Worm (Caenorhabditis elegans) whole organism, dauer: ENCODE data around the gene B0244.9.

Experiments
- unc-62 ChIP-seq: sonication (generic microtip); optimal IDR thresholded peaks from 2 replicates; lab custom pipeline; 2017; ENCODE audit warnings: missing biosample characterization, missing genetic modification reagents, missing genetic modification characterization

Gene B0244.9

DNA sequence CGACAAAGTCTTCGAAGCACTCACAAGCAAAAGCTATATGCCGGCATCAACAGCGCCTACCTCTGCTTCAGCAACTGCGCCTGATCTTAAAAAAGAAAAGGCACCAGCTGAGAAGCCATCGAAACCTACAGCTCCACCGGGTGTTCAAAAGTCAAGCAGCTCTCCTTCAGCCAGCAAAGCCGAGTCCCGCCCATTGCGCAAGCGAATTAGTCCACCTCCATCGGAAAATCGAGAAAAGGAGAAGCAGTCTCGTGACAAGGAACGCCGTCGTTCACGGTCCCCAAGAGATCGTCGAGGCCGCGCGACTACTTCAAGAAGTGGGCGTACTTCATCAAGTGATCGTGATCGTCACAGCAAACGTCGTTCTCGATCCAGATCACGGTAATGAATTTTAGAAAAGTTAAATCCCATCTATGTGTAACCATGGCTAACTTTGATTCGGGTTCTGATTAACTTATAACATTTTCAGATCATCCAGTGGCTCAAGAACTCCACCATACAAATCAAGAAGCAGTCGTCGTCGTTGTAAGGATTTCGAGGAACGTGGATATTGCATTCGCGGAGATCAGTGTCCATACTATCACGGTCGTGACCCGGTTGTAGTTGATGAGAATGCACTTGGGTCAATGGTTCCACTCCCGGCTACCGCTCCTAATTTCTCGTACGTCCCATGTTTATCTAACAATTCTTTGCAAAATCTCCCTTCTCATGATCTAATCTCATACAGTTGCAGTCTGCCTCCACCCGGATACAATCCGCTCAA lies 18.8 kb downstream of the B0244.9 start:
- no peak for TF ChIP-seq unc-62

DNA sequence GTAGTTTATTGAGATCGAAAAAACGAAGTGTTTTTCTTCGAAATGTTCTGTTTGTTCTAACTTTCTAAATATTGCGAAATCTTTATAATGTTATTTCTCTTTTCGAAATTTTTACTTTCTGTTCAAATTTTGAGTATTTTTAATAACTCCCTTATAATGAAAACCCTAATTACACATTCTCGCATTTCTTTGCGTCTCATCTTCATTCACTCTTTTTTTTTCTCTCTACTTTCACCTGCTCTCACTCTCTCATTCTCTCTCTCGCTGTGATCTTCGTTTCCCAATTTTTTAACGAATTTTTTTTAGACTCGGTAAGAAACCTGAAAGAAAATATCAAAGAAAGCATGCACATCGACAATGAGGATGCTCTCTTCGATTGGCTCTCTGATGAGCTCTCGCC lies 19.6 kb downstream of the B0244.9 start, which contains the start of gene rbm-26:
Gene rbm-26, plus strand, starts transcription at position 301 of the 400 bp plus-strand sequence.
- TF ChIP-seq unc-62: no peak

DNA sequence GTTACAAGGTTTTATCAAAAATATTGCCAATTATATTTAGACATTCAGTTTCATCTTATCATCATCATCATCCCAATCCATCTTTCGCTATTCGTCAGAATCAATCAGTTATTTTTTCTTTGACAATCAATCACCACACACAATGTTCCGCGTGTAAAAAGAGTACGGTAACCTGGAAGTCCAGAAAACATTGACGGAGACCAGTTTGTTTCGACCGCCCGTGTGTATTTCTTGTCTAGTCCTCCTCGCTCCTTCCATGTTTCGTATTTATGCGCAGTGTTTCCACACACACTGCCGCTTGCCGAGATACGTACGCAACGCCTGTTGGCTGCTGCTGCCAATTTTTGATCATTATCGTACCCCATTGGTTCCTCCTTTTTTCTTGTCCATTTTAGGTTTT lies 20.2 kb downstream of the B0244.9 start:
- TF ChIP-seq unc-62: no peak

DNA sequence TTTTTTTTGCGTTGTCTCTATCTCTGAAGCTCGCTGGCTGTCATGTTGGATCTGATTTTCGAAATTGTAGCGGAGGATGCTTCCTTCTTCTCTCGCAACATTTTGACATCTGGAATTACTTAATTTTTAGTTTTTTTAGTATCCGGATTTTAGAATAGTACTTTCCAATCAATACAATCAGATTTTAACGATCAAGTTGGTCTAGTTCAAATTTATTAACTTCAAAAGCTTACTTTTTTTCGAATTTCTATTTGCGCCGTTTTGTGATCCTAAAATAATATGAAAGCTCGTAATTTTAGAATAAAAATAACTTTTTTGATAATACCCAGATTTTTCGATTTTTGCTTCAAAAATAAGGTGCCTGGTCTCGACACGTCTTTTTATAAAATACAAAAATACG lies 20.8 kb downstream of the B0244.9 start, which contains the start of gene B0336.12:
Gene B0336.12, minus strand, starts transcription at position 101 of the 400 bp plus-strand sequence.
- TF ChIP-seq unc-62: no peak

DNA sequence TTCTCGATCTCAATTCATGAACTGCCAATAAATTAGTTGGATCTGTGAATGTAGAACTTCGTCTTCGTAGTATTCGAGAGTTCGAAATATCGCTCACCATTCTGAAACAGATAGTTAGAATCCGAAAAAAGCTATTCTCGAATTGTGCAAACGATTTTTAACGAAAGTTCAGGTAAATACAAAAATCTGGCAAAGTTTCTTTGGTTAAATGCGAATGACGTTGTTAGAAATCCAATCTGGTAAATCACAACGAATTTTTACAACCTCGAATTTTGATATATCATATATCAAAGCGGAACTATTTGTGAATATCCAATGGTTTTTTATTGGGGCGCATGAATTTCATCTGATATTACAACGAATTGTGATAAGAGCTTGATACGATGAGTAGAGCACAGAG lies 21.6 kb downstream of the B0244.9 start, which contains the start of gene hpo-28:
Gene hpo-28, minus strand, starts transcription at position 101 of the 400 bp plus-strand sequence.
- no peak for TF ChIP-seq unc-62

DNA sequence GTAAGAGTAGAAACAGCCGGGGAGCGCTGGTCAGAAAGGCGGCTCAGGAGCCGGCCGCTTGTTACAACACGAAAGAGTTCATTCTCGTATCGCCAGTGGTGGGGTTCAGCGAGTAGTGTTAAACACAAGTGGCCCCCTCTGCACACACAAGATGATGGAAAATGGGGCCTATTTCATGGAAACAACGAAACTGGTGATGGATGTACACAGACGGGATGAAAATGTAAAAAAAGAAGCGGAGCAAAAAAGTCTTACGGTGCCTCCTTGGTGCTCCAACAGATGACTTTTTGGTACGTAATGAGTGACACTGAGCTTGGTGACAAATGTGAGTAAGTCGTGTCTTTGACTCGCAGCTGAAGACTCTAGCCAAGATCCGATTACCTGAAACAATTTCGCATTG lies 22.8 kb downstream of the B0244.9 start:
- TF ChIP-seq unc-62: no peak

DNA sequence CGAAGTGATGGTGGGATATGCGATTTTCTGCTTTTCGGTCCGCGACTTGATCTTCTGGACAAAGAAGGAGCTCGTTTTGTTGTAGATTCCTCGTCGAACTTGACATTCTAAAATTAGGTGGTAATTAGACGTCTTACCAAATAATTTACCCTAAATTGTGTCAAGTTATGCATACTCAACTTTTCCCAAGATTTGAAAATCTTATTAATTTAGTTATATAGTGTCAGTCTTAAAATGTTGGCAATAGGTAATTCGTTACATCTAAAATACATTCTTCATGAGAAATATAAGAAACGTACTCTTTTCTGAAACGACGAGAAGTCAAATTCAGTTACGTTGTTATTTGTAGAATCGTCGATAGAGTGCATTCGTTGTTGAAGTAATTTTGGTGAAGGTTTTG lies 23.3 kb downstream of the B0244.9 start:
- no peak for TF ChIP-seq unc-62

DNA sequence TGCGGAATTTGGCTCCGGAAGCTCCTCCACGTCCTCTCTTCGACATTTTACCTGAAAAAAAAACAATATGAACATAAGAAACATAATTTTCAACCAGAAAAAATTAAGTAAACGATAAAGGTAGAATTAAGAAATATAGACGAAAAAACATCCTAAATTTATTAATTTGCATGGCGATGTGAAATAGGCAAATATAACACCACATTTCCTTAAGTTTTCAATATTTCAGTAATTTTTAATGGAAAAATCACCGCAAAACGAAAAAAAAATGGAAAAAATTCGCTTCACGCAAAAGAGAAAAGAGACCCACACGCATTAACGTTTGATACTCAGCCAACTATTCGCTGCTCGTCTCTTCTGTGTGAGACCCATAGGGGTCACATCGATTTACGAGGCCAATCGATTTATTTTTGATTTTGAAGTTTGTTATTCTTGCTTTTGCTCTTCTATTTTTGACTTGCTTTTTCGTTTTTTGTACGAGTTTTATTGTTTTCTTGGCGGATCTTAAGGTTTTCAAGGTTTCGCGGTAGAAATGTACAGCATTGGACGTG lies 24.7 kb downstream of the B0244.9 start, which contains the start of gene rpl-23:
Gene rpl-23, minus strand, starts transcription at position 51 of the 551 bp plus-strand sequence.
- TF ChIP-seq unc-62: no peak

DNA sequence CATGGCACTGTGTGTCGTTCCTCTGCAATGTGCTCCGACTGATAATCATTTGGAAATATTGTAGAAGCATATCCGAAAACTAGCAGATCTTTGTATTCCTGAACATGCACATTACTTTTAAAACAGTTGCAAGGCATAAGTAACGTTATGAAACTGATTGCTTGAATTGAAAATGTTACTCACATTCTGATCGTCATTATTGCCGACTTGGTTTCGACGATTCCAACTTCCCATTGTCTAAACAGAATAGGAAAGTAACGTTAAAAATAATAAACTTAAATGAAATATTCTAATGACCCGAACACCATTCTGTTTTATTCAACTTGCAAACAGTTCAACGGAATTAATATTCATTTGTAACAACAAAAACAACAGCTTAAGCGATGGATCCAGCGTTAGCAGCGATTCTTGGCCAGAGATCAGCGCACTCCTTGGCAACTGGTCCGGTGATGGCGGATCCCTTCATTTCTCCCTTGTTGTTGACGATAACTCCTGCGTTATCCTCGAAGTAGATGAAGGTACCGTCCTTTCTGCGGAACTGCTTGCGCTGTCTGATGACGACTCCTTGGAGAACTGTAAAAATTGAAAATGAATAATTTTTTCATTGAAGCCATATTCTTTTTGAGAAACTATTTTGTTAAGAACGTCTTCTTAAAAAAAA lies 25.5 kb downstream of the B0244.9 start, which contains the start of gene swp-1:
Gene swp-1, minus strand, starts transcription at position 298 of the 661 bp plus-strand sequence.
- no peak for TF ChIP-seq unc-62

DNA sequence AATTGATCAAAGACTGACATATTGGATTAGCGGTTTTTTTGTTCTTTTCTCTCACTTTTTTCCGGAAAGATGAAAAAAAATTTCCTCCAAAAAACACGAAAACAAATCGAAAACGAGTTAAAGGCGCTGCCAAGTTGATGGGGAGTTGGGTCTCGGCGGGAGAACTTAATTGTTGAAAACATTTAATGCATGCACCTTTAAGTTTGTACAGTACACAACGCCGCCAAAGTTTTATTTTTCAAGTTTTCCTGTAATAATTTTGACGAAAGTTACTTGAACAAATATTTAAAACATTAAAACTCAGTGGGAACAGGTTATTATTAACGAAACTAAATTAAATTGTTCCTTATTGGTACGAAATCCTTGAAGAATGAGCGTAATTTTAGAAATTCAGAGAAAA lies 29.3 kb downstream of the B0244.9 start:
- TF ChIP-seq unc-62: no peak

DNA sequence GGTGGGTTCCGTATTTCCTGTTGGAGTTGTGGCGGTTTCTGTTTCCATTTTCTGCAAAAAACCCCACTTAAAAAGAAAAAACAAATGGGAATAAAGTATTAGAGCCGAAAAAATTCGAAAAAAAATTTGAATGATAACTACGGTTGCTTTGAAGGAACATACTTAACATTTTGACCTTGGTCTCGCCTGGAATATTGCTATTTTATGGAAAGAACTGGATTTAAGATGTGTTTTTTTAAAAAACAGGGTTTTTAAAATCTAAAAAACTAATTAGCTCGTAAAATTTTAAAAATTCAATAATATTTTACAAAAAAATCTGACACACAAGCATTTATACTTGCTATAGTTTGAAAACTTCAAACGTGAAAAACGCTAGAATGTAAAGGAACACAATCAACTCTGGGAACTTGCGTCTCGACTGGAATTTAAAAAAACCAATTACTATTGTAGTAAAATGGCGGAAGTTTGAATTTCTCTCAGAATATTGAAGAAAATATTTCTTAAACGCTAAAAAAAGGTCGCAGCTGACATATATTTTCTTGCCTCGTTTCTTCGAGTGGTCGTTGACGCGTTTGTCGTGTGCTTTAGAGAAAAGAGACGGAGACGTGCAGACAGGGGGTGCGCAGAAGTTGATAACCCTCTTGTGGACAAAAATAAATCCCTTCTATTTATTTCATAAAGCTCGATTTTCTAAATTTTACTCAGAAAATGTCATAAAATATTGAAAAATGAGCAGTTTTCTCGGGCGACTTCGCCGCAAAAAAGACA lies 32.7 kb downstream of the B0244.9 start, which contains the start of the genes lgg-3 and rgs-5:
Gene lgg-3, minus strand, starts transcription at position 51 of the 768 bp plus-strand sequence.
Gene rgs-5, plus strand, starts transcription at position 593 of the 768 bp plus-strand sequence.
- TF ChIP-seq unc-62: no peak

DNA sequence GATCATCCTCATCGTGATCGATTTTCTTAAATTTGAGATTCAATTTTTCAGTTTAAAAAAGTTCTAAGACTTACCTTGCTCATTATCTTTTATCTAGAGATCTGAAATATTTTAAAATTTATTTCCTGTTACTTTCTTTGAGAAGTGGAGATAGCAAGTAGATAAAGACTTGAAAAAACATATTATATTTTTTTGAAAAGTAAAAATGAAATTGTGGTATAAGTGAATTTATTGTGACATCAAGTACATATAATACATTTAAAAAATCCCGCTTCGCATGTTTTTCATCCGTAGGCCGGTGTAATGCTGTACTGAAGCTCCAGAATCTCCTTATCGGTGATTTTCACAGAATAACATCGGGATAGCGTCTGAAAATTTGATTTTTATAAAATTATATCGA lies 33.6 kb downstream of the B0244.9 start, which contains the start of gene B0336.7:
Gene B0336.7, minus strand, starts transcription at position 101 of the 400 bp plus-strand sequence.
- TF ChIP-seq unc-62: no peak

DNA sequence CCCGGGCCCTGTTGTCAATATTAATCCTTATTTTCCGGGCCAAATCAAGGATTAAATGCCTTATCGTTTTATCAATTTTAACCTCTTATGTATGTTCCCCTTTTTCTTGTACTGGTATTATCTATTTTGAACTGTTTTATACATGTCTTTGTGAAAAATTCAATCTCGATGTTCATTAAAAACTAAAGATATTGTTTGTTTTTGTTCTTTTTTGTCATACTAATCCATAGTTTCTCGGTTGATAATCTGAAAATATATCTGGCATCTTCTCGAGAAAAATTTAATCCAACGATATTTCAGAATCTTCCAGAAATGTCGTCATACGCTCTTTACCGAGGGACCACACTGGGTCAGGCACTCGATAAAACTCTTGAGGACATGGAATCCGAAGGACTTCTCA lies 37.1 kb downstream of the B0244.9 start, which contains the start of gene B0336.13:
Gene B0336.13, plus strand, starts transcription at position 301 of the 400 bp plus-strand sequence.
- no peak for TF ChIP-seq unc-62

DNA sequence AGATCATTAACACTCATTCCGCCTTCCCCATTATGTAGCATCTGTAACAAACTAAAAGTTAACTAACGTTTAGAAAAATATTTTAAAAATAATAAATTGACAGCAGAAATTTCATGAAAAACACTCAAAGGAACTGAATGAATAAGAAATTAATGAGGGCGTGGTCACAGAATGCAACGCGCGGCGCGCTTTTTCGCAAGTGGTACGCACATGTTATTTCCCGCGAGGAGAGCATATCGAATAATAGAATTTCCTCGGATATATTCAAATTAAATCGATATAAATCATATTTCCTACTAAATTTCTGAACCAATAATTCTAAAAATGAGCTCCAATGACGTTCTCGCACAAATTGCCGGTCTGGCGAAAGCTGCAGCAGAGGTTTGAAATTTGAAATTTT lies 38.1 kb downstream of the B0244.9 start, which contains the start of the genes abi-1 and arle-14:
Gene abi-1, minus strand, starts transcription at position 51 of the 400 bp plus-strand sequence.
Gene arle-14, plus strand, starts transcription at position 217 of the 400 bp plus-strand sequence.
- no peak for TF ChIP-seq unc-62

DNA sequence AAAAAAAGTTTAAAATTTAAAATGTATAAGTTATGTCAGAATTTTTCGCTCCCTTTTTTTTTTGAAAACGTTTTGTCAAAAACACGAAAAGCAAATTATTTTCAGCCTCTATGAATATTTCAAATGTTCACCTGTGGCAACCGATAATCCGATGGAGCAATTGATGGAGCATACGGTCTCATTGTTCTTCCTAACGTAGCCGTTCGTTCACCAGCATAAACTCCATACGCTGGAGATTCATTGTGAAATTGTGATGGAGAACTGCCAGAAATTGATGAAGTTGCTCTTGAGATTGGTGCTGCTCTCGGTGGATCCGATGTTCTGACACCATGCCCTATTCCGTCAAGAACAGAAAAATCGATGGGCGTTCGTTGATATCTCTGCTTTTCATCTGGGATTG lies 39.0 kb downstream of the B0244.9 start:
- no peak for TF ChIP-seq unc-62

DNA sequence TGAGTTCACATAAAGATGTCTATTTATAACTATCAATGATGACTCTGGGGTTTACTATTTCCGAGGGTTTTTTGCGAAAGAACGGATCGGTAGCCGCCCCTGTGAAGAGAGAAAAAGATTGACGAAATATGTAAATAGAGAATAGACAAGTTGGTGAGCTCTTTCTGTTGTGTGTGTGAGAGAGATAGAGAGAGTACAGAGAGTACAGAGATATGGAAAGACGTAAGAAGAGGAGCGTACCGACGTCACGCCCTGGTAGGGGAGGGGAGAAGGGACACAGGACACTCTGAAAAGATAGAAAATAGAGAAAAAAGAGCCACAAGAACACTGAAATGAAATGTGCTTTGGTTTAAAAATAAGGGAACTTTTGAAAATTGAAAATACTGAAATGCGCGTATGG lies 42.6 kb downstream of the B0244.9 start:
- no peak for TF ChIP-seq unc-62
